Fruit fly (Drosophila melanogaster): ENCODE data around the gene CG31106.

CG31106 gene

dm6 chr3R:25258628-25259240 lies 42.6 kb downstream of the CG31106 start, which contains the start of gene CG11857 (continued):
- TF ChIP-seq CG17186 (GFP tag; optimal IDR thresholded peaks at IDR 0.05) = peak; percentile 94
- peak; percentile 97 for TF ChIP-seq jumu (GFP tag; optimal IDR thresholded peaks at IDR 0.05)
- peak; percentile 99 for TF ChIP-seq CG2120 (GFP tag; optimal IDR thresholded peaks at IDR 0.05)
- peak; percentile 99 for TF ChIP-seq lilli (GFP tag; optimal IDR thresholded peaks at IDR 0.05)
- TF ChIP-seq Scr (GFP tag; IDR thresholded peaks at IDR 0.05; ENCODE audit: partially characterized antibody) = peak; percentile 100
- peak; percentile 98 for TF ChIP-seq CG9727 (GFP tag; optimal IDR thresholded peaks at IDR 0.05)
- TF ChIP-seq Hr51 (GFP tag; optimal IDR thresholded peaks at IDR 0.05) = peak; percentile 96 to 99
- peak in 1 of 2 experiments; percentile 54 for TF ChIP-seq eve (GFP tag; optimal IDR thresholded peaks at IDR 0.05)
- TF ChIP-seq Lim3 (GFP tag; IDR thresholded peaks at IDR 0.05) = peak; percentile 95
- TF ChIP-seq tx (GFP tag; optimal IDR thresholded peaks at IDR 0.05) = peak; percentile 96
- peak; percentile 96 for TF ChIP-seq schlank (tag; optimal IDR thresholded peaks at IDR 0.05)
- peak; percentile 99 for TF ChIP-seq CG11085 (GFP tag; IDR thresholded peaks at IDR 0.05)
- peak; percentile 97 for TF ChIP-seq Awh (GFP tag; IDR thresholded peaks at IDR 0.05)
- TF ChIP-seq CG13123 (GFP tag; optimal IDR thresholded peaks at IDR 0.05) = peak; percentile 97
- TF ChIP-seq Poxn (GFP tag; IDR thresholded peaks at IDR 0.05) = peak; percentile 97
- TF ChIP-seq CG4282 (GFP tag; optimal IDR thresholded peaks at IDR 0.05) = peak; percentile 96
- TF ChIP-seq Doc3 (GFP tag; IDR thresholded peaks at IDR 0.05; ENCODE audit: partially characterized antibody) = peak; percentile 100
- peak; percentile 97 for TF ChIP-seq CG18476 (GFP tag; optimal IDR thresholded peaks at IDR 0.05)
- TF ChIP-seq CG15011 (GFP tag; optimal IDR thresholded peaks at IDR 0.05) = peak; percentile 92
- peak; percentile 97 for TF ChIP-seq Dip3 (GFP tag; optimal IDR thresholded peaks at IDR 0.05)
- TF ChIP-seq pita (GFP tag; optimal IDR thresholded peaks at IDR 0.05) = no peak
- peak; percentile 92 for TF ChIP-seq D19A (tag; optimal IDR thresholded peaks at IDR 0.05)
- peak; percentile 98 for TF ChIP-seq ems (GFP tag; optimal IDR thresholded peaks at IDR 0.05)
- peak; percentile 97 for TF ChIP-seq Doc2 (GFP tag; IDR thresholded peaks at IDR 0.05)
- peak; percentile 93 for TF ChIP-seq Bdp1 (GFP tag; optimal IDR thresholded peaks at IDR 0.05)
- TF ChIP-seq jigr1 (GFP tag; IDR thresholded peaks at IDR 0.05) = peak; percentile 99
- TF ChIP-seq sob (GFP tag; IDR thresholded peaks at IDR 0.05) = peak; percentile 100
- TF ChIP-seq prd (optimal IDR thresholded peaks at IDR 0.05) = no peak
- peak; percentile 100 for TF ChIP-seq prd (GFP tag; IDR thresholded peaks at IDR 0.05)
- peak; percentile 96 for TF ChIP-seq CG15601 (tag; optimal IDR thresholded peaks at IDR 0.05)
- peak; percentile 97 for TF ChIP-seq CG18599 (GFP tag; optimal IDR thresholded peaks at IDR 0.05)
- TF ChIP-seq CG15073 (GFP tag; optimal IDR thresholded peaks at IDR 0.05) = peak; percentile 80
- peak; percentile 88 for TF ChIP-seq CG6854 (GFP tag; optimal IDR thresholded peaks at IDR 0.05)
- TF ChIP-seq CG6689 (GFP tag; IDR thresholded peaks at IDR 0.05) = peak; percentile 98
- peak; percentile 88 for TF ChIP-seq kni (GFP tag; optimal IDR thresholded peaks at IDR 0.05)
- TF ChIP-seq sim (GFP tag; IDR thresholded peaks at IDR 0.05) = peak; percentile 95
- TF ChIP-seq D (optimal IDR thresholded peaks at IDR 0.05) = no peak
- TF ChIP-seq D (GFP tag; optimal IDR thresholded peaks at IDR 0.05) = peak; percentile 96
- TF ChIP-seq CG7839 (tag; optimal IDR thresholded peaks at IDR 0.05) = peak; percentile 98
- peak; percentile 95 for TF ChIP-seq nerfin-1 (tag; optimal IDR thresholded peaks at IDR 0.05)
- peak; percentile 99 for TF ChIP-seq Rfx (GFP tag; IDR thresholded peaks at IDR 0.05)
- peak; percentile 99 for TF ChIP-seq sisA (GFP tag; IDR thresholded peaks at IDR 0.05)
- TF ChIP-seq fd64A (GFP tag; optimal IDR thresholded peaks at IDR 0.05) = peak; percentile 78
- TF ChIP-seq CG12299 (tag; optimal IDR thresholded peaks at IDR 0.05) = peak; percentile 95
- peak; percentile 97 for TF ChIP-seq so (GFP tag; IDR thresholded peaks at IDR 0.05)
- peak; percentile 99 for TF ChIP-seq CG9817 (tag; optimal IDR thresholded peaks at IDR 0.05)
- peak; percentile 95 for TF ChIP-seq ERR (GFP tag; optimal IDR thresholded peaks at IDR 0.05)
- peak; percentile 99 for TF ChIP-seq CG14667 (GFP tag; IDR thresholded peaks at IDR 0.05)
- TF ChIP-seq Dad (GFP tag; optimal IDR thresholded peaks at IDR 0.05) = peak; percentile 97
- peak; percentile 98 for TF ChIP-seq CG7928 (GFP tag; optimal IDR thresholded peaks at IDR 0.05)
- peak; percentile 84 for TF ChIP-seq kah (GFP tag; optimal IDR thresholded peaks at IDR 0.05)

All from whole organism, embryonic.